Fruit fly (Drosophila melanogaster): ENCODE results near the gene GckIII.

GckIII gene

DNA sequence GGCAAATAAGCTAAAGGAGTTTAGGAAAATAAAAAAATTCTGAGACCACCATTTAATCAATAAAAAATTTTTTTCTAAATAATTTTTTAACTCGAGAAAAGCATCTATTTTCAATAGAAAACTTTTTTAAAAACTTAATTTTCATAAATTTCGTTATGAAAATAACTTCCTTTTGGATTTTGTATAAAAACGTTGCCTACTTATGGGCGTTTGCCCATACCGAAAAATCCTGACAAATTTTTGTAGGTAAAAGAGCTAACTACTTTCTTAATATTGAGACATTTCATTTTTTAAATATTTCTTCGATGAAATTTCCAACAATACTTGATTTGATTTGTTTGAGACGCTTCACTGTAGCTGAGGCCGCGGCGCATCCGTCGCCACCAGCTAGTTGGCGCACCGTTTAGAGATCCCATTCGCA, 25.1 kb upstream of the GckIII start (continued):
- TF ChIP-seq Fer2 (tag; optimal IDR thresholded peaks at IDR 0.05) (peak; percentile 14), CkIIα-i1 (GFP tag; IDR thresholded peaks at IDR 0.05) (no peak), tgo (GFP tag; IDR thresholded peaks at IDR 0.05) (no peak), hth (optimal IDR thresholded peaks at IDR 0.05) (no peak), abd-A (tag; optimal IDR thresholded peaks at IDR 0.05) (no peak), CG10267 (tag; optimal IDR thresholded peaks at IDR 0.05) (peak; percentile 38), BtbVII (GFP tag; optimal IDR thresholded peaks at IDR 0.05) (peak; percentile 42), pum (GFP tag; optimal IDR thresholded peaks at IDR 0.05) (peak; percentile 33), cwo (GFP tag; optimal IDR thresholded peaks at IDR 0.05) (no peak), fd102C (GFP tag; optimal IDR thresholded peaks at IDR 0.05) (no peak), dpn (GFP tag; optimal IDR thresholded peaks at IDR 0.05) (peak; percentile 13 to 49), odd (GFP tag; optimal IDR thresholded peaks at IDR 0.05) (peak; percentile 10), CG4360 (GFP tag; IDR thresholded peaks at IDR 0.05) (no peak), CG11560 (tag; IDR thresholded peaks at IDR 0.05) (no peak), CG8290 (GFP tag; optimal IDR thresholded peaks at IDR 0.05) (peak; percentile 52), CG8290 (tag; optimal IDR thresholded peaks at IDR 0.05) (peak in 1 of 2 experiments; percentile 87), ranshi (GFP tag; IDR thresholded peaks at IDR 0.05) (peak; percentile 24; the same call in 1 of the 2 replicates), rib (GFP tag; IDR thresholded peaks at IDR 0.05) (no peak), CG12104 (GFP tag; optimal IDR thresholded peaks at IDR 0.05) (peak; percentile 56), Neu2 (GFP tag; optimal IDR thresholded peaks at IDR 0.05; ENCODE audit: borderline replicate concordance) (no peak), vnd (GFP tag; IDR thresholded peaks at IDR 0.05; ENCODE audit: partially characterized antibody) (no peak), CG2712 (tag; optimal IDR thresholded peaks at IDR 0.05) (peak; percentile 63), Awh (GFP tag; IDR thresholded peaks at IDR 0.05) (no peak), CG9437 (GFP tag; optimal IDR thresholded peaks at IDR 0.05) (peak; percentile 54), cato (GFP tag; optimal IDR thresholded peaks at IDR 0.05; ENCODE audit: borderline replicate concordance) (no peak), caup (GFP tag; optimal IDR thresholded peaks at IDR 0.05; ENCODE audit: severe bottlenecking) (no peak), dati (GFP tag; IDR thresholded peaks at IDR 0.05) (no peak), ap (GFP tag; IDR thresholded peaks at IDR 0.05) (no peak), HmgD (GFP tag; optimal IDR thresholded peaks at IDR 0.05) (no peak), CG10147 (GFP tag; optimal IDR thresholded peaks at IDR 0.05) (no peak), CG3065 (GFP tag; optimal IDR thresholded peaks at IDR 0.05) (no peak), CTCF (GFP tag; optimal IDR thresholded peaks at IDR 0.05) (no peak), CG6654 (GFP tag; optimal IDR thresholded peaks at IDR 0.05) (peak; percentile 31), CG3281 (GFP tag; optimal IDR thresholded peaks at IDR 0.05) (peak; percentile 55), run (tag; optimal IDR thresholded peaks at IDR 0.05) (no peak), Dip3 (GFP tag; optimal IDR thresholded peaks at IDR 0.05) (peak; percentile 30), CoRest (tag; optimal IDR thresholded peaks at IDR 0.05) (peak; percentile 67), Ssrp (tag; optimal IDR thresholded peaks at IDR 0.05) (peak; percentile 66), CG14050 (GFP tag; IDR thresholded peaks at IDR 0.05) (no peak), CG3163 (GFP tag; optimal IDR thresholded peaks at IDR 0.05) (no peak), CG8281 (tag; optimal IDR thresholded peaks at IDR 0.05) (no peak), CG12155 (GFP tag; optimal IDR thresholded peaks at IDR 0.05) (peak; percentile 31), br (optimal IDR thresholded peaks at IDR 0.05) (no peak), CG3847 (GFP tag; IDR thresholded peaks at IDR 0.05) (no peak), Taf1 (GFP tag; IDR thresholded peaks at IDR 0.05) (no peak), NFAT (GFP tag; IDR thresholded peaks at IDR 0.05) (no peak), Hr78 (GFP tag; optimal IDR thresholded peaks at IDR 0.05) (peak in 1 of 2 experiments; percentile 5), dimm (GFP tag; IDR thresholded peaks at IDR 0.05) (0 out of 2 replicates have a peak, but pooled peaks have one; percentile 20), Eip74EF (GFP tag; optimal IDR thresholded peaks at IDR 0.05) (peak in 1 of 2 experiments; percentile 21), Scr (GFP tag; IDR thresholded peaks at IDR 0.05; ENCODE audit: partially characterized antibody) (no peak), CG7271 (tag; optimal IDR thresholded peaks at IDR 0.05) (no peak), CG2129 (GFP tag; IDR thresholded peaks at IDR 0.05; ENCODE audit: partially characterized antibody) (no peak)
